Worm (Caenorhabditis elegans): Measurements from ENCODE around the gene smz-1.

- TF ChIP-seq tab-1 (GFP tag; IDR thresholded peaks at IDR 0.05) (no peak), flt-1 (GFP tag; IDR thresholded peaks at IDR 0.05) (no peak), klf-2 (GFP tag; conservative IDR thresholded peaks at IDR 0.05) (no peak), ztf-29 (GFP tag; IDR thresholded peaks at IDR 0.05) (no peak), T22C8.4 (GFP tag; IDR thresholded peaks at IDR 0.05) (no peak), cog-1 (tag; optimal IDR thresholded peaks at IDR 0.05) (no peak), ref-1 (GFP tag; conservative IDR thresholded peaks at IDR 0.05) (no peak), ztf-23 (GFP tag; IDR thresholded peaks at IDR 0.05) (no peak), med-1 (GFP tag; optimal IDR thresholded peaks at IDR 0.05; ENCODE audit: insufficient read depth) (no peak)
These were observed 43.4 kb downstream of the smz-1 start, which contains the start of gene sru-19 for ce11 chrIV:12498238-12498637.

Measured in whole organism, midembryonic.